Worm (Caenorhabditis elegans) whole organism, L1 larva: ENCODE measurements around the gene acp-3.

Source experiments
- jun-1 ChIP-seq: fragments of 150-350 bp; optimal IDR thresholded peaks from 2 replicates; lab custom pipeline; 2014; ENCODE audit warnings: missing biosample characterization, missing genetic modification reagents, missing genetic modification characterization
- sup-37 ChIP-seq: fragments of 200-800 bp; sonication (Bioruptor generic); optimal IDR thresholded peaks from 2 replicates; lab custom pipeline; 2018; ENCODE audit warnings: mild to moderate bottlenecking, missing genetic modification characterization, missing compliant biosample characterization
- unc-98 ChIP-seq: fragments of 200-800 bp; sonication (Bioruptor generic); IDR thresholded peaks from 2 replicates; pipeline ENCODE4 v1.3.6; 2022; ENCODE audit warnings: missing genetic modification characterization, missing compliant biosample characterization

DNA sequence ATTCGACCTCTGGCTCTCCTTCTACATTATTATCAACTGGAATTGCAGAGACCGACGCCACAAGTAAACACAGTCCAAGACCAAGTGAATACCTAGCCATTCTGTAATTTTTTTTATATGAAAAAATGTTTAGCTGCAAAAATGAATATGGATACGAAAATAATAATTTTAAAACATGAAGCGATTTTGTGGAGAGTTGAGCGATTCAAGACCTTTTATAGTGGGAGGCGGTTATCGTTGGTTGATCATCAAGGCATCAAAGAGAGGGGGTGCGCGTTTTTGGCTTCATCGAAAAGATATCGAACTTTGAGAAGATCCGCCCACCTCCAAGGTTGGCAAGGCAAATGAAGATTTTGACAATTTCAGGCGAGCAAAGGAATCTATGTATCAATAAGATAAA lies 9.8 kb upstream of the acp-3 start, which contains the start of gene cut-3:
- no peak for TF ChIP-seq jun-1 (tag; lab: Kevin White, UChicago)
- TF ChIP-seq unc-98 (GFP tag; lab: Robert Waterston, UW) = no peak
- TF ChIP-seq sup-37 (GFP tag; lab: Kevin White, UChicago) = no peak
